Fruit fly (Drosophila melanogaster) whole organism, embryonic: Measurements from ENCODE around the gene CAH7.

Experiments used
- ATbp ChIP-seq: fragments of 200-800 bp; sonication (Bioruptor generic); optimal IDR thresholded peaks from 2 replicates; lab custom pipeline; 2017; ENCODE audit warnings: missing biosample characterization, mild to moderate bottlenecking, missing genetic modification characterization, missing genetic modification reagents
- Bgb ChIP-seq: fragments of 200-800 bp; sonication (Bioruptor generic); IDR thresholded peaks from 2 replicates; pipeline ENCODE4 v1.3.6; 2022; ENCODE audit warnings: missing biosample characterization, missing genetic modification characterization; ENCODE audit not compliant: partially characterized antibody
- CG10543 ChIP-seq: fragments of 200-800 bp; sonication (Bioruptor generic); optimal IDR thresholded peaks from 3 replicates; lab custom pipeline; 2017; ENCODE audit warnings: missing biosample characterization, mild to moderate bottlenecking, missing genetic modification characterization, moderate library complexity
- CG10959 ChIP-seq: fragments of 200-800 bp; sonication (Bioruptor generic); IDR thresholded peaks from 2 replicates; pipeline ENCODE4 v1.3.6; 2022; ENCODE audit warnings: missing biosample characterization, missing genetic modification characterization
- CG11695 ChIP-seq: fragments of 200-800 bp; sonication (Bioruptor generic); IDR thresholded peaks from 3 replicates; pipeline ENCODE4 v1.3.6; 2022; ENCODE audit warnings: missing biosample characterization, missing genetic modification characterization
- CG12744 ChIP-seq: fragments of 200-800 bp; sonication (Bioruptor generic); optimal IDR thresholded peaks from 2 replicates; lab custom pipeline; 2016; ENCODE audit warnings: missing biosample characterization, missing genetic modification characterization
- CG12769 ChIP-seq: fragments of 200-800 bp; sonication (Bioruptor generic); optimal IDR thresholded peaks from 2 replicates; lab custom pipeline; 2019; ENCODE audit warnings: missing biosample characterization, mild to moderate bottlenecking, missing genetic modification characterization, moderate library complexity
- CG13894 ChIP-seq: fragments of 200-800 bp; sonication (Bioruptor generic); optimal IDR thresholded peaks from 3 replicates; lab custom pipeline; 2018; ENCODE audit warnings: missing biosample characterization, mild to moderate bottlenecking, missing genetic modification characterization, moderate library complexity
- CG16815 ChIP-seq: fragments of 200-800 bp; sonication (Bioruptor generic); optimal IDR thresholded peaks from 3 replicates; lab custom pipeline; 2017; ENCODE audit warnings: missing biosample characterization, mild to moderate bottlenecking, missing genetic modification characterization
- CG17328 ChIP-seq: fragments of 200-800 bp; sonication (Bioruptor generic); IDR thresholded peaks from 2 replicates; pipeline ENCODE4 v1.3.6; 2022; ENCODE audit warnings: missing biosample characterization, missing genetic modification characterization
- CG17361 ChIP-seq: fragments of 200-800 bp; sonication (Bioruptor generic); IDR thresholded peaks from 3 replicates; pipeline ENCODE4 v1.3.6; 2022; ENCODE audit warnings: missing biosample characterization, missing genetic modification characterization
- CG30403 ChIP-seq: fragments of 200-800 bp; sonication (Bioruptor generic); optimal IDR thresholded peaks from 3 replicates; lab custom pipeline; 2016; ENCODE audit warnings: missing biosample characterization, missing genetic modification characterization
- CG5180 ChIP-seq: fragments of 200-800 bp; sonication (Bioruptor generic); optimal IDR thresholded peaks from 3 replicates; lab custom pipeline; 2017; ENCODE audit warnings: missing biosample characterization, missing genetic modification characterization, mild to moderate bottlenecking, moderate library complexity, missing genetic modification reagents
- CG5953 ChIP-seq: fragments of 200-800 bp; sonication (Bioruptor generic); IDR thresholded peaks from 2 replicates; pipeline ENCODE4 v1.3.6; 2022; ENCODE audit warnings: missing biosample characterization, missing genetic modification characterization
- CG6654 ChIP-seq: fragments of 200-800 bp; sonication (Bioruptor generic); optimal IDR thresholded peaks from 2 replicates; lab custom pipeline; 2017; ENCODE audit warnings: missing biosample characterization, mild to moderate bottlenecking, missing genetic modification characterization
- CG6791 ChIP-seq: fragments of 200-800 bp; sonication (Bioruptor generic); IDR thresholded peaks from 3 replicates; pipeline ENCODE4 v1.3.6; 2022; ENCODE audit warnings: missing biosample characterization, missing genetic modification characterization; ENCODE audit not compliant: partially characterized antibody
- CG6854 ChIP-seq: fragments of 200-800 bp; sonication (Bioruptor generic); optimal IDR thresholded peaks from 3 replicates; lab custom pipeline; 2017; ENCODE audit warnings: missing biosample characterization, mild to moderate bottlenecking, missing genetic modification characterization
- CG7357 ChIP-seq: fragments of 200-800 bp; sonication (Bioruptor generic); IDR thresholded peaks from 3 replicates; pipeline ENCODE4 v1.3.6; 2022; ENCODE audit warnings: missing biosample characterization, missing genetic modification characterization
- CG8281 ChIP-seq: fragments of 200-800 bp; sonication (Bioruptor generic); optimal IDR thresholded peaks from 2 replicates; lab custom pipeline; 2018; ENCODE audit warnings: missing biosample characterization, mild to moderate bottlenecking, missing genetic modification characterization, moderate library complexity
- CG8290 ChIP-seq, 3 experiments: fragments of 200-800 bp; sonication (Bioruptor generic); optimal IDR thresholded peaks; 2 replicates each; lab custom pipeline; 2016 to 2019; ENCODE audit warnings: missing biosample characterization in 3 of 3, missing genetic modification characterization in 3 of 3, mild to moderate bottlenecking in 2 of 3, moderate library complexity in 1 of 3
- CG8388 ChIP-seq: fragments of 200-800 bp; sonication (Bioruptor generic); optimal IDR thresholded peaks from 2 replicates; lab custom pipeline; 2019; ENCODE audit warnings: missing biosample characterization, mild to moderate bottlenecking, missing genetic modification characterization, moderate library complexity
- CG9932 ChIP-seq: fragments of 200-800 bp; sonication (Bioruptor generic); IDR thresholded peaks from 2 replicates; pipeline ENCODE4 v1.3.6; 2022; ENCODE audit warnings: missing biosample characterization, missing genetic modification characterization
- CTCF ChIP-seq: fragments of 200-800 bp; sonication (Bioruptor generic); optimal IDR thresholded peaks from 2 replicates; lab custom pipeline; 2017; ENCODE audit warnings: missing biosample characterization, mild to moderate bottlenecking, missing genetic modification characterization, moderate library complexity
- Dfd ChIP-seq, 2 experiments: fragments of >200 bp; optimal IDR thresholded peaks; 2 replicates each; lab custom pipeline; 2017; ENCODE audit warnings: missing biosample characterization in 2 of 2, missing genetic modification characterization in 2 of 2
- GATAe ChIP-seq: fragments of 200-800 bp; sonication (Bioruptor generic); conservative IDR thresholded peaks from 2 replicates; pipeline ENCODE4 v1.3.6; 2022; ENCODE audit warnings: missing biosample characterization, missing genetic modification characterization
- Hmr ChIP-seq: fragments of 200-800 bp; sonication (Bioruptor generic); optimal IDR thresholded peaks from 3 replicates; lab custom pipeline; 2017; ENCODE audit warnings: mild to moderate bottlenecking, missing biosample characterization, missing genetic modification reagents, missing genetic modification characterization
- Med ChIP-seq: fragments of 200-800 bp; sonication (Bioruptor generic); peaks from one replicate; lab custom pipeline; 2016; ENCODE audit warnings: missing biosample characterization, missing genetic modification characterization, mild to moderate bottlenecking, inconsistent platforms, moderate library complexity
- NFAT ChIP-seq: fragments of 200-800 bp; sonication (Bioruptor generic); IDR thresholded peaks from 2 replicates; pipeline ENCODE4 v1.3.6; 2022; ENCODE audit warnings: missing biosample characterization, missing genetic modification characterization
- NK7.1 ChIP-seq: fragments of 200-800 bp; sonication (Bioruptor generic); optimal IDR thresholded peaks from 3 replicates; lab custom pipeline; 2016; ENCODE audit warnings: missing biosample characterization, missing genetic modification characterization
- Optix ChIP-seq: fragments of 200-800 bp; sonication (Bioruptor generic); IDR thresholded peaks from 3 replicates; pipeline ENCODE4 v1.3.6; 2022; ENCODE audit warnings: missing biosample characterization, missing genetic modification characterization
- Pdp1 ChIP-seq, 2 experiments: fragments of 200-800 bp; sonication (Bioruptor generic); optimal IDR thresholded peaks; 3 replicates each; lab custom pipeline; 2016; ENCODE audit warnings: missing biosample characterization in 2 of 2, missing genetic modification characterization in 2 of 2, mild to moderate bottlenecking in 1 of 2, moderate library complexity in 1 of 2
- Rfx ChIP-seq: fragments of 200-800 bp; sonication (Bioruptor generic); IDR thresholded peaks from 2 replicates; pipeline ENCODE4 v1.3.6; 2022; ENCODE audit warnings: missing biosample characterization, missing genetic modification characterization
- bigmax ChIP-seq: fragments of 200-800 bp; sonication (Bioruptor generic); optimal IDR thresholded peaks from 2 replicates; lab custom pipeline; 2018; ENCODE audit warnings: missing biosample characterization, mild to moderate bottlenecking, missing genetic modification characterization
- chinmo ChIP-seq: fragments of 200-800 bp; sonication (Bioruptor generic); IDR thresholded peaks from 4 replicates; pipeline ENCODE4 v1.3.6; 2022; ENCODE audit warnings: missing biosample characterization, missing genetic modification characterization; ENCODE audit not compliant: partially characterized antibody
- croc ChIP-seq: fragments of 200-800 bp; sonication (Bioruptor generic); conservative IDR thresholded peaks from 3 replicates; pipeline ENCODE4 v1.3.6; 2022; ENCODE audit warnings: missing biosample characterization, missing genetic modification characterization
- crol ChIP-seq: fragments of 200-800 bp; sonication (Bioruptor generic); IDR thresholded peaks from 2 replicates; pipeline ENCODE4 v1.3.6; 2022; ENCODE audit warnings: missing biosample characterization, missing genetic modification characterization
- gfzf ChIP-seq: fragments of 200-800 bp; sonication (Bioruptor generic); optimal IDR thresholded peaks from 2 replicates; lab custom pipeline; 2016; ENCODE audit warnings: missing biosample characterization, mild to moderate bottlenecking, missing genetic modification characterization, moderate library complexity
- gsb-n ChIP-seq: fragments of 200-800 bp; sonication (Bioruptor generic); optimal IDR thresholded peaks from 3 replicates; lab custom pipeline; 2018; ENCODE audit warnings: missing biosample characterization, mild to moderate bottlenecking, missing genetic modification characterization
- gt ChIP-seq: fragments of 200-800 bp; sonication (Bioruptor generic); IDR thresholded peaks from 2 replicates; pipeline ENCODE4 v1.3.6; 2022; ENCODE audit warnings: missing biosample characterization, missing genetic modification characterization
- jing ChIP-seq: fragments of 200-800 bp; sonication (Bioruptor generic); optimal IDR thresholded peaks from 2 replicates; lab custom pipeline; 2018; ENCODE audit warnings: missing biosample characterization, mild to moderate bottlenecking, missing genetic modification characterization
- lab ChIP-seq: fragments of 200-800 bp; sonication (Bioruptor generic); optimal IDR thresholded peaks from 3 replicates; lab custom pipeline; 2017; ENCODE audit warnings: missing biosample characterization, missing genetic modification characterization, mild to moderate bottlenecking, moderate library complexity, missing genetic modification reagents
- odd ChIP-seq: fragments of 200-800 bp; sonication (Bioruptor generic); optimal IDR thresholded peaks from 2 replicates; lab custom pipeline; 2017; ENCODE audit warnings: missing biosample characterization, mild to moderate bottlenecking, missing genetic modification characterization
- sd ChIP-seq: fragments of 200-800 bp; sonication (Bioruptor generic); optimal IDR thresholded peaks from 3 replicates; lab custom pipeline; 2018; ENCODE audit warnings: missing biosample characterization, mild to moderate bottlenecking, missing genetic modification characterization, moderate library complexity
- sisA ChIP-seq: fragments of 200-800 bp; sonication (Bioruptor generic); IDR thresholded peaks from 2 replicates; pipeline ENCODE4 v1.3.6; 2022; ENCODE audit warnings: missing biosample characterization, missing genetic modification characterization
- sob ChIP-seq: fragments of 200-800 bp; sonication (Bioruptor generic); IDR thresholded peaks from 2 replicates; pipeline ENCODE4 v1.3.6; 2022; ENCODE audit warnings: missing biosample characterization, missing genetic modification characterization

CAH7 gene

dm6 chr3R:10135011-10135410, 23.0 kb downstream of the CAH7 start (continued):
- TF ChIP-seq NK7.1 (GFP tag; lab: Kevin White, UChicago), result no peak
- TF ChIP-seq CG9932, result no peak
- TF ChIP-seq croc, result no peak
- TF ChIP-seq GATAe (GFP tag; lab: Robert Waterston, UW), result no peak
- no peak for TF ChIP-seq CG12744 (GFP tag; lab: Kevin White, UChicago)
- TF ChIP-seq gt (GFP tag; lab: Robert Waterston, UW), result no peak
- TF ChIP-seq odd (GFP tag; lab: Kevin White, UChicago), result no peak
- 0 out of 3 replicates have a peak, but pooled peaks have one; percentile 32 for TF ChIP-seq CG7357
- no peak for TF ChIP-seq CTCF (GFP tag; lab: Kevin White, UChicago)
- peak; percentile 16 for TF ChIP-seq CG5180
- 0 out of 2 replicates have a peak, but pooled peaks have one; percentile 14 for TF ChIP-seq Bgb (GFP tag; lab: Robert Waterston, UW)
- TF ChIP-seq CG17361 (GFP tag; lab: Robert Waterston, UW), result no peak
- 0 out of 3 replicates have a peak, but pooled peaks have one; percentile 19 for TF ChIP-seq Optix (GFP tag; lab: Robert Waterston, UW)
- no peak for TF ChIP-seq Dfd (GFP tag; optimal IDR thresholded peaks at IDR 0.05; lab: Kevin White, UChicago)
- TF ChIP-seq ATbp (GFP tag; lab: Kevin White, UChicago), result no peak
- TF ChIP-seq sisA (GFP tag; lab: Robert Waterston, UW), result peak; percentile 16; the same call in 1 of the 2 replicates
- TF ChIP-seq sob (GFP tag; lab: Robert Waterston, UW), result 0 out of 2 replicates have a peak, but pooled peaks have one; percentile 6
- TF ChIP-seq CG10543, result peak; percentile 24
- no peak for TF ChIP-seq gfzf
- no peak for TF ChIP-seq CG16815 (GFP tag; lab: Kevin White, UChicago)

- TF ChIP-seq CG12769 (tag; lab: Kevin White, UChicago) (peak; percentile 30), Med (GFP tag; lab: Kevin White, UChicago) (peak; percentile 20), gsb-n (tag; lab: Kevin White, UChicago) (no peak), CG6654 (GFP tag; lab: Kevin White, UChicago) (peak; percentile 65), jing (no peak), crol (GFP tag; lab: Robert Waterston, UW) (peak; percentile 59; the same call in 1 of the 2 replicates)
Measured at dm6 chr3R:10137801-10138200, 25.8 kb downstream of the CAH7 start.

dm6 chr3R:10138900-10139299, 26.9 kb downstream of the CAH7 start:
- 0 out of 2 replicates have a peak, but pooled peaks have one; percentile 21 for TF ChIP-seq sob (GFP tag; lab: Robert Waterston, UW)
- no peak for TF ChIP-seq CG30403 (GFP tag; lab: Kevin White, UChicago)
- peak; percentile 3 for TF ChIP-seq lab
- no peak for TF ChIP-seq CG8290 (GFP tag; optimal IDR thresholded peaks at IDR 0.05; lab: Kevin White, UChicago)
- peak in 1 of 2 experiments; percentile 30 for TF ChIP-seq CG8290 (tag; optimal IDR thresholded peaks at IDR 0.05; lab: Kevin White, UChicago)
- peak; percentile 26 for TF ChIP-seq Med (GFP tag; lab: Kevin White, UChicago)
- peak; percentile 34; the same call in 1 of the 2 replicates for TF ChIP-seq CG9932
- TF ChIP-seq CG8388 (GFP tag; lab: Kevin White, UChicago), result no peak
- no peak for TF ChIP-seq CG5953 (GFP tag; lab: Robert Waterston, UW)
- peak; percentile 71 for TF ChIP-seq CG13894 (tag; lab: Kevin White, UChicago)
- TF ChIP-seq Rfx, result peak; percentile 23
- 0 out of 3 replicates have a peak, but pooled peaks have one; percentile 15 for TF ChIP-seq CG6791 (GFP tag; lab: Robert Waterston, UW)
- peak; percentile 72 for TF ChIP-seq bigmax
- peak; percentile 13 for TF ChIP-seq Hmr
- TF ChIP-seq crol (GFP tag; lab: Robert Waterston, UW), result peak; percentile 86
- 0 out of 2 replicates have a peak, but pooled peaks have one; percentile 13 for TF ChIP-seq NFAT (GFP tag; lab: Robert Waterston, UW)
- no peak for TF ChIP-seq CG11695
- peak; percentile 3 for TF ChIP-seq sd (tag; lab: Kevin White, UChicago)
- peak; percentile 58; the same call in 1 of the 4 replicates for TF ChIP-seq chinmo
- TF ChIP-seq CG6854 (GFP tag; lab: Kevin White, UChicago), result no peak
- no peak for TF ChIP-seq CG10959 (GFP tag; lab: Robert Waterston, UW)
- TF ChIP-seq CG8281 (tag; lab: Kevin White, UChicago), result peak; percentile 8
- no peak for TF ChIP-seq CG17328 (GFP tag; lab: Robert Waterston, UW)
- peak in 1 of 2 experiments; percentile 38 for TF ChIP-seq Pdp1 (GFP tag; optimal IDR thresholded peaks at IDR 0.05; lab: Kevin White, UChicago)
- peak; percentile 30 for TF ChIP-seq CG12769 (tag; lab: Kevin White, UChicago)
